Fruit fly (Drosophila melanogaster) whole organism, prepupa: Measurements from ENCODE around the gene CG11151.
A peak's percentile ranks its signal among the peaks of the same experiment; 100 is the strongest.

Experiments used
- Blimp-1 ChIP-seq: fragments of 200-800 bp; sonication (Bioruptor generic); optimal IDR thresholded peaks from 3 replicates; lab custom pipeline; 2017; ENCODE audit warnings: missing biosample characterization, missing genetic modification characterization, mild to moderate bottlenecking, moderate library complexity, missing genetic modification reagents
- CG10669 ChIP-seq: fragments of 200-800 bp; sonication (Bioruptor generic); optimal IDR thresholded peaks from 3 replicates; lab custom pipeline; 2018; ENCODE audit warnings: missing biosample characterization, mild to moderate bottlenecking, missing genetic modification characterization, moderate library complexity
- CG11294 ChIP-seq: fragments of 200-800 bp; sonication (Bioruptor generic); IDR thresholded peaks from 2 replicates; pipeline ENCODE4 v1.3.6; 2022; ENCODE audit warnings: missing biosample characterization, missing genetic modification characterization
- CG11762 ChIP-seq: fragments of 200-800 bp; sonication (Bioruptor generic); optimal IDR thresholded peaks from 3 replicates; lab custom pipeline; 2016; ENCODE audit warnings: missing biosample characterization, missing genetic modification characterization; ENCODE audit not compliant: insufficient read depth
- CG11902 ChIP-seq: fragments of 200-800 bp; sonication (Bioruptor generic); optimal IDR thresholded peaks from 3 replicates; lab custom pipeline; 2016; ENCODE audit warnings: missing biosample characterization, missing genetic modification characterization
- CG15336 ChIP-seq: fragments of 200-800 bp; sonication (Bioruptor generic); IDR thresholded peaks from 2 replicates; pipeline ENCODE4 v1.3.6; 2022; ENCODE audit warnings: missing biosample characterization, missing genetic modification characterization
- CG1621 ChIP-seq: fragments of 200-800 bp; sonication (Bioruptor generic); optimal IDR thresholded peaks from 3 replicates; lab custom pipeline; 2018; ENCODE audit warnings: missing biosample characterization, mild to moderate bottlenecking, missing genetic modification characterization
- CG16779 ChIP-seq: fragments of 200-800 bp; sonication (Bioruptor generic); optimal IDR thresholded peaks from 3 replicates; lab custom pipeline; 2017; ENCODE audit warnings: missing biosample characterization, mild to moderate bottlenecking, missing genetic modification characterization
- CG3032 ChIP-seq: fragments of 200-800 bp; optimal IDR thresholded peaks from 2 replicates; lab custom pipeline; 2019; ENCODE audit warnings: missing biosample characterization, mild to moderate bottlenecking, missing genetic modification characterization, moderate library complexity
- CG31627 ChIP-seq: fragments of 200-800 bp; sonication (Bioruptor generic); optimal IDR thresholded peaks from 3 replicates; lab custom pipeline; 2016; ENCODE audit warnings: missing biosample characterization, missing genetic modification characterization
- CG32006 ChIP-seq: fragments of 200-800 bp; sonication (Bioruptor generic); optimal IDR thresholded peaks from 3 replicates; lab custom pipeline; 2017; ENCODE audit warnings: missing biosample characterization, mild to moderate bottlenecking, missing genetic modification characterization
- CG34406 ChIP-seq: fragments of 200-800 bp; sonication (Bioruptor generic); optimal IDR thresholded peaks from 3 replicates; lab custom pipeline; 2016; ENCODE audit warnings: missing biosample characterization, missing genetic modification characterization
- CG3919 ChIP-seq: fragments of 200-800 bp; sonication (Bioruptor generic); optimal IDR thresholded peaks from 3 replicates; lab custom pipeline; 2016; ENCODE audit warnings: missing biosample characterization, missing genetic modification characterization
- CG6163 ChIP-seq: fragments of 200-800 bp; sonication (Bioruptor generic); IDR thresholded peaks from 3 replicates; pipeline ENCODE4 v1.3.6; 2022; ENCODE audit warnings: missing biosample characterization, missing genetic modification characterization
- CG6792 ChIP-seq: fragments of 200-800 bp; sonication (Bioruptor generic); optimal IDR thresholded peaks from 3 replicates; lab custom pipeline; 2016; ENCODE audit warnings: missing biosample characterization, missing genetic modification characterization
- CG6808 ChIP-seq: fragments of 200-800 bp; sonication (Bioruptor generic); optimal IDR thresholded peaks from 3 replicates; lab custom pipeline; 2017; ENCODE audit warnings: missing biosample characterization, missing genetic modification characterization, mild to moderate bottlenecking, moderate library complexity, missing genetic modification reagents
- CG6854 ChIP-seq: fragments of 200-800 bp; sonication (Bioruptor generic); optimal IDR thresholded peaks from 2 replicates; lab custom pipeline; 2017; ENCODE audit warnings: missing biosample characterization, mild to moderate bottlenecking, missing genetic modification characterization
- CG8119 ChIP-seq: fragments of 200-800 bp; sonication (Bioruptor generic); IDR thresholded peaks from 3 replicates; pipeline ENCODE4 v1.3.6; 2022; ENCODE audit warnings: missing biosample characterization, missing genetic modification characterization
- CG8319 ChIP-seq: fragments of 200-800 bp; sonication (Bioruptor generic); optimal IDR thresholded peaks from 3 replicates; lab custom pipeline; 2016; ENCODE audit warnings: missing biosample characterization, missing genetic modification characterization
- CG8632 ChIP-seq: fragments of 200-800 bp; sonication (Bioruptor generic); optimal IDR thresholded peaks from 3 replicates; lab custom pipeline; 2016; ENCODE audit warnings: missing biosample characterization, missing genetic modification characterization
- CG9139 ChIP-seq: fragments of 200-800 bp; sonication (Bioruptor generic); optimal IDR thresholded peaks from 3 replicates; lab custom pipeline; 2017; ENCODE audit warnings: missing biosample characterization, mild to moderate bottlenecking, missing genetic modification characterization
- Eip75B ChIP-seq: fragments of 200-800 bp; sonication (Bioruptor generic); optimal IDR thresholded peaks from 3 replicates; lab custom pipeline; 2016; ENCODE audit warnings: missing biosample characterization, missing genetic modification characterization
- Eip78C ChIP-seq: fragments of 200-800 bp; sonication (Bioruptor generic); peaks from one replicate; lab custom pipeline; 2016; ENCODE audit warnings: missing biosample characterization, missing genetic modification characterization
- Ets21C ChIP-seq: fragments of 200-800 bp; sonication (Bioruptor generic); optimal IDR thresholded peaks from 3 replicates; lab custom pipeline; 2016; ENCODE audit warnings: missing biosample characterization, missing genetic modification characterization
- Gug ChIP-seq: fragments of 200-800 bp; sonication (Bioruptor generic); IDR thresholded peaks from 2 replicates; pipeline ENCODE4 v1.3.6; 2022; ENCODE audit warnings: missing biosample characterization, missing genetic modification characterization
- Hr4 ChIP-seq: fragments of 200-800 bp; sonication (Bioruptor generic); optimal IDR thresholded peaks from 3 replicates; lab custom pipeline; 2016; ENCODE audit warnings: missing biosample characterization, missing genetic modification characterization
- Lpt ChIP-seq: fragments of 200-800 bp; sonication (Bioruptor generic); optimal IDR thresholded peaks from 3 replicates; lab custom pipeline; 2016; ENCODE audit warnings: missing biosample characterization, missing genetic modification characterization
- OdsH ChIP-seq: fragments of 200-800 bp; sonication (Bioruptor generic); optimal IDR thresholded peaks from 3 replicates; lab custom pipeline; 2016; ENCODE audit warnings: missing biosample characterization, missing genetic modification characterization
- Sox102F ChIP-seq: fragments of 200-800 bp; sonication (Bioruptor generic); optimal IDR thresholded peaks from 2 replicates; lab custom pipeline; 2016; ENCODE audit warnings: missing biosample characterization, mild to moderate bottlenecking, missing genetic modification characterization
- Sox14 ChIP-seq: fragments of 200-800 bp; sonication (Bioruptor generic); optimal IDR thresholded peaks from 3 replicates; lab custom pipeline; 2016; ENCODE audit warnings: missing biosample characterization, missing genetic modification characterization
- Sox15 ChIP-seq: fragments of 200-800 bp; sonication (Bioruptor generic); optimal IDR thresholded peaks from 3 replicates; lab custom pipeline; 2016; ENCODE audit warnings: missing biosample characterization, missing genetic modification characterization
- achi ChIP-seq: fragments of 200-800 bp; sonication (Bioruptor generic); optimal IDR thresholded peaks from 3 replicates; lab custom pipeline; 2016; ENCODE audit warnings: missing biosample characterization, missing genetic modification characterization
- acj6 ChIP-seq: fragments of 200-800 bp; sonication (Bioruptor generic); optimal IDR thresholded peaks from 3 replicates; lab custom pipeline; 2016; ENCODE audit warnings: missing biosample characterization, missing genetic modification characterization
- dac ChIP-seq: fragments of 200-800 bp; sonication (Bioruptor generic); optimal IDR thresholded peaks from 2 replicates; lab custom pipeline; 2017; ENCODE audit warnings: missing biosample characterization, mild to moderate bottlenecking, missing genetic modification characterization
- eg ChIP-seq: fragments of 200-800 bp; sonication (Bioruptor generic); IDR thresholded peaks from 3 replicates; pipeline ENCODE4 v1.3.6; 2022; ENCODE audit warnings: missing biosample characterization, missing genetic modification characterization
- esn ChIP-seq: fragments of 200-800 bp; sonication (Bioruptor generic); optimal IDR thresholded peaks from 2 replicates; lab custom pipeline; 2016; ENCODE audit warnings: missing biosample characterization, mild to moderate bottlenecking, missing genetic modification characterization, moderate library complexity
- fd59A ChIP-seq: fragments of 200-800 bp; sonication (Bioruptor generic); optimal IDR thresholded peaks from 2 replicates; lab custom pipeline; 2017; ENCODE audit warnings: missing biosample characterization, mild to moderate bottlenecking, missing genetic modification characterization, missing genetic modification reagents
- fd85E ChIP-seq: fragments of 200-800 bp; sonication (Bioruptor generic); optimal IDR thresholded peaks from 3 replicates; lab custom pipeline; 2016; ENCODE audit warnings: missing biosample characterization, missing genetic modification characterization
- net ChIP-seq: fragments of 200-800 bp; sonication (Bioruptor generic); optimal IDR thresholded peaks from 3 replicates; lab custom pipeline; 2016; ENCODE audit warnings: missing biosample characterization, missing genetic modification characterization
- pdm3 ChIP-seq: fragments of 200-800 bp; sonication (Bioruptor generic); optimal IDR thresholded peaks from 3 replicates; lab custom pipeline; 2016; ENCODE audit warnings: missing biosample characterization, missing genetic modification characterization
- salr ChIP-seq, 2 experiments: fragments of 200-800 bp; sonication (Bioruptor generic); optimal IDR thresholded peaks; 3 replicates each; lab custom pipeline; 2016 to 2018; ENCODE audit warnings: missing biosample characterization in 2 of 2, missing genetic modification characterization in 2 of 2, mild to moderate bottlenecking in 1 of 2
- ss ChIP-seq, 2 experiments: fragments of 200-800 bp; sonication (Bioruptor generic); optimal IDR thresholded peaks; 2 replicates in 1 of 2; 3 replicates in 1 of 2; lab custom pipeline; 2017 to 2018; ENCODE audit warnings: mild to moderate bottlenecking in 2 of 2, missing biosample characterization in 2 of 2, missing genetic modification characterization in 2 of 2, moderate library complexity in 1 of 2
- svp ChIP-seq: fragments of 200-800 bp; sonication (Bioruptor generic); peaks from one replicate; lab custom pipeline; 2016; ENCODE audit warnings: missing biosample characterization, missing genetic modification characterization
- topi ChIP-seq: fragments of 200-800 bp; sonication (Bioruptor generic); optimal IDR thresholded peaks from 3 replicates; lab custom pipeline; 2016; ENCODE audit warnings: missing biosample characterization, missing genetic modification characterization
- vri ChIP-seq: fragments of 200-800 bp; sonication (Bioruptor generic); optimal IDR thresholded peaks from 3 replicates; lab custom pipeline; 2016; ENCODE audit warnings: missing biosample characterization, mild to moderate bottlenecking, missing genetic modification characterization

Gene CG11151

dm6 chrX:13739411-13739888 is at the start of gene CG11151 (continued):
- TF ChIP-seq OdsH (GFP tag; lab: Kevin White, UChicago) (peak; percentile 97), Sox15 (GFP tag; lab: Kevin White, UChicago) (peak; percentile 93), CG10669 (GFP tag; lab: Kevin White, UChicago) (peak; percentile 97), Sox14 (GFP tag; lab: Kevin White, UChicago) (peak; percentile 98), CG3919 (GFP tag; lab: Kevin White, UChicago) (peak; percentile 95), Ets21C (GFP tag; lab: Kevin White, UChicago) (peak; percentile 97), CG3032 (tag; lab: Kevin White, UChicago) (peak; percentile 93), CG11902 (peak; percentile 91)

- TF ChIP-seq CG9139 (GFP tag; lab: Kevin White, UChicago) (no peak), CG11294 (GFP tag; lab: Robert Waterston, UW) (no peak), Gug (no peak), CG16779 (no peak), net (GFP tag; lab: Kevin White, UChicago) (no peak)
These were observed 47.6 kb upstream of the CG11151 start, which contains the start of gene Nna1 for dm6 chrX:13691992-13692391. Gene Nna1, plus strand, starts transcription at chrX:13692292.

- peak; percentile 4 for TF ChIP-seq pdm3
- no peak for TF ChIP-seq CG31627 (GFP tag; lab: Kevin White, UChicago)
- TF ChIP-seq CG16779: no peak
- no peak for TF ChIP-seq CG11762
- TF ChIP-seq CG34406 (GFP tag; lab: Kevin White, UChicago): no peak
- no peak for TF ChIP-seq Sox15 (GFP tag; lab: Kevin White, UChicago)
- no peak for TF ChIP-seq CG6808 (GFP tag; lab: Kevin White, UChicago)
- TF ChIP-seq CG10669 (GFP tag; lab: Kevin White, UChicago): no peak
- peak; percentile 32 for TF ChIP-seq Hr4 (GFP tag; lab: Kevin White, UChicago)
- no peak for TF ChIP-seq CG8319 (GFP tag; lab: Kevin White, UChicago)
- peak; percentile 41; the same call in 1 of the 3 replicates for TF ChIP-seq CG8119 (GFP tag; lab: Robert Waterston, UW)
- no peak for TF ChIP-seq CG6792
- no peak for TF ChIP-seq CG3919 (GFP tag; lab: Kevin White, UChicago)
- no peak for TF ChIP-seq fd85E (GFP tag; lab: Kevin White, UChicago)
- no peak for TF ChIP-seq ss (GFP tag; optimal IDR thresholded peaks at IDR 0.05; lab: Kevin White, UChicago)
- TF ChIP-seq acj6 (GFP tag; lab: Kevin White, UChicago): no peak
- TF ChIP-seq Sox102F: no peak
- no peak for TF ChIP-seq esn (GFP tag; lab: Kevin White, UChicago)
- TF ChIP-seq CG11294 (GFP tag; lab: Robert Waterston, UW): peak; percentile 29; the same call in 1 of the 2 replicates
- peak; percentile 50 for TF ChIP-seq CG32006
- no peak for TF ChIP-seq Sox14 (GFP tag; lab: Kevin White, UChicago)
- TF ChIP-seq eg: peak; percentile 63; the same call in 2 of the 3 replicates
- TF ChIP-seq net (GFP tag; lab: Kevin White, UChicago): no peak
- TF ChIP-seq OdsH (GFP tag; lab: Kevin White, UChicago): no peak
- no peak for TF ChIP-seq CG1621
- no peak for TF ChIP-seq topi (GFP tag; lab: Kevin White, UChicago)
- TF ChIP-seq fd59A (GFP tag; lab: Kevin White, UChicago): no peak
- TF ChIP-seq CG6163 (GFP tag; lab: Robert Waterston, UW): peak; percentile 24; the same call in 1 of the 3 replicates
- no peak for TF ChIP-seq CG6854 (GFP tag; lab: Kevin White, UChicago)
- TF ChIP-seq Eip75B: no peak
- no peak for TF ChIP-seq Blimp-1 (GFP tag; lab: Kevin White, UChicago)
- no peak for TF ChIP-seq Lpt (GFP tag; lab: Kevin White, UChicago)
- TF ChIP-seq vri (GFP tag; lab: Kevin White, UChicago): peak; percentile 41
- no peak for TF ChIP-seq Eip78C (GFP tag; lab: Kevin White, UChicago)
- TF ChIP-seq dac (GFP tag; lab: Kevin White, UChicago): no peak
- no peak for TF ChIP-seq salr (GFP tag; optimal IDR thresholded peaks at IDR 0.05; lab: Kevin White, UChicago)
- peak; percentile 55 for TF ChIP-seq Gug
- no peak for TF ChIP-seq CG8632 (GFP tag; lab: Kevin White, UChicago)
- no peak for TF ChIP-seq achi (GFP tag; lab: Kevin White, UChicago)
- 0 out of 2 replicates have a peak, but pooled peaks have one; percentile 29 for TF ChIP-seq CG15336 (GFP tag; lab: Robert Waterston, UW)
- no peak for TF ChIP-seq svp (GFP tag; lab: Kevin White, UChicago)
These were observed 40.7 kb upstream of the CG11151 start for dm6 chrX:13698717-13699427.
